Fruit fly (Drosophila melanogaster): Measurements from ENCODE around the gene REPTOR.

REPTOR gene

dm6 chr3R:24518150-24518580 is 64.5 kb downstream of the REPTOR start, which contains the start of gene Pp1alpha-96A (continued):
- TF ChIP-seq CG4328 (GFP tag; optimal IDR thresholded peaks at IDR 0.05) (no peak), Fer1 (GFP tag; optimal IDR thresholded peaks at IDR 0.05) (no peak), zen (tag; optimal IDR thresholded peaks at IDR 0.05) (peak; percentile 22), CG14965 (GFP tag; optimal IDR thresholded peaks at IDR 0.05; ENCODE audit: borderline replicate concordance) (no peak), CG4617 (GFP tag; optimal IDR thresholded peaks at IDR 0.05; ENCODE audit: borderline replicate concordance) (peak; percentile 84), Atf3 (GFP tag; optimal IDR thresholded peaks at IDR 0.05) (no peak), zen2 (GFP tag; IDR thresholded peaks at IDR 0.05; ENCODE audit: partially characterized antibody) (peak; percentile 73; the same call in 2 of the 3 replicates), MBD-R2 (GFP tag; IDR thresholded peaks at IDR 0.05) (peak; percentile 54; the same call in 1 of the 2 replicates), trh (GFP tag; optimal IDR thresholded peaks at IDR 0.05) (no peak), CG8944 (GFP tag; optimal IDR thresholded peaks at IDR 0.05) (peak; percentile 13), CG12391 (tag; optimal IDR thresholded peaks at IDR 0.05) (peak; percentile 23), CG12071 (GFP tag; optimal IDR thresholded peaks at IDR 0.05) (no peak), CG1603 (tag; optimal IDR thresholded peaks at IDR 0.05) (peak; percentile 75), sob (GFP tag; IDR thresholded peaks at IDR 0.05) (no peak), nmo (GFP tag; optimal IDR thresholded peaks at IDR 0.05) (peak; percentile 44), ara (GFP tag; IDR thresholded peaks at IDR 0.05) (no peak), fd3F (GFP tag; optimal IDR thresholded peaks at IDR 0.05) (no peak), lola (GFP tag; optimal IDR thresholded peaks at IDR 0.05) (no peak), CG43689 (GFP tag; IDR thresholded peaks at IDR 0.05) (no peak), cg (GFP tag; optimal IDR thresholded peaks at IDR 0.05) (peak; percentile 83), mam (GFP tag; optimal IDR thresholded peaks at IDR 0.05) (peak; percentile 24), wor (GFP tag; IDR thresholded peaks at IDR 0.05) (no peak), CG10366 (GFP tag; IDR thresholded peaks at IDR 0.05) (no peak), pan (optimal IDR thresholded peaks at IDR 0.05) (no peak), pan (GFP tag; optimal IDR thresholded peaks at IDR 0.05 in 1 of 2, IDR thresholded peaks at IDR 0.05 in 1 of 2) (no peak), cato (GFP tag; optimal IDR thresholded peaks at IDR 0.05; ENCODE audit: borderline replicate concordance) (no peak), jigr1 (GFP tag; IDR thresholded peaks at IDR 0.05) (no peak), croc (GFP tag; conservative IDR thresholded peaks at IDR 0.05) (no peak), tup (GFP tag; optimal IDR thresholded peaks at IDR 0.05) (no peak), tx (GFP tag; optimal IDR thresholded peaks at IDR 0.05) (no peak), cad (GFP tag; optimal IDR thresholded peaks at IDR 0.05) (no peak), CG18011 (GFP tag; optimal IDR thresholded peaks at IDR 0.05) (no peak), Dp (GFP tag; optimal IDR thresholded peaks at IDR 0.05) (peak; percentile 78), ash1 (GFP tag; optimal IDR thresholded peaks at IDR 0.05) (no peak), CG32767 (GFP tag; IDR thresholded peaks at IDR 0.05) (peak; percentile 62; the same call in 1 of the 2 replicates), bigmax (GFP tag; optimal IDR thresholded peaks at IDR 0.05) (peak; percentile 43), schlank (tag; optimal IDR thresholded peaks at IDR 0.05) (no peak), mld (GFP tag; IDR thresholded peaks at IDR 0.05; ENCODE audit: partially characterized antibody) (peak; percentile 63; the same call in 2 of the 3 replicates), phol (tag; optimal IDR thresholded peaks at IDR 0.05) (peak; percentile 24), chinmo (GFP tag; IDR thresholded peaks at IDR 0.05; ENCODE audit: partially characterized antibody) (peak; percentile 55; the same call in 1 of the 4 replicates), CG10321 (GFP tag; IDR thresholded peaks at IDR 0.05) (no peak), Med (GFP tag) (peak; percentile 89), CG30020 (tag; optimal IDR thresholded peaks at IDR 0.05) (no peak), ind (GFP tag; optimal IDR thresholded peaks at IDR 0.05) (peak; percentile 11), CG14014 (GFP tag; IDR thresholded peaks at IDR 0.05) (no peak), CG3838 (GFP tag; optimal IDR thresholded peaks at IDR 0.05) (no peak), CG16779 (GFP tag; IDR thresholded peaks at IDR 0.05) (no peak), Dref (GFP tag; IDR thresholded peaks at IDR 0.05) (peak; percentile 91), D (optimal IDR thresholded peaks at IDR 0.05) (no peak), D (GFP tag; optimal IDR thresholded peaks at IDR 0.05) (no peak), Neu2 (GFP tag; optimal IDR thresholded peaks at IDR 0.05; ENCODE audit: borderline replicate concordance) (peak; percentile 85)
